Fruit fly (Drosophila melanogaster) whole organism, adult: ENCODE results near the gene SCAR.

ENCODE experiments used
- CG11617 ChIP-seq: fragments of 200-800 bp; sonication (Bioruptor generic); optimal IDR thresholded peaks from 2 replicates; lab custom pipeline; 2017; ENCODE audit warnings: mild to moderate bottlenecking, missing biosample characterization, missing genetic modification reagents, missing genetic modification characterization
- CG12768 ChIP-seq: fragments of 200-800 bp; sonication (Bioruptor generic); optimal IDR thresholded peaks from 2 replicates; lab custom pipeline; 2017; ENCODE audit warnings: missing biosample characterization, missing genetic modification characterization, mild to moderate bottlenecking, moderate library complexity, missing genetic modification reagents
- CG14711 ChIP-seq: fragments of 200-800 bp; sonication (Bioruptor generic); optimal IDR thresholded peaks from 2 replicates; lab custom pipeline; 2018; ENCODE audit warnings: missing biosample characterization, mild to moderate bottlenecking, missing genetic modification characterization, moderate library complexity
- CG1620 ChIP-seq: fragments of 200-800 bp; sonication (Bioruptor generic); optimal IDR thresholded peaks from 2 replicates; lab custom pipeline; 2016; ENCODE audit warnings: missing biosample characterization, missing genetic modification characterization
- CG33017 ChIP-seq: fragments of 200-800 bp; sonication (Bioruptor generic); optimal IDR thresholded peaks from 2 replicates; lab custom pipeline; 2018; ENCODE audit warnings: missing biosample characterization, mild to moderate bottlenecking, missing genetic modification characterization, moderate library complexity
- CG5204 ChIP-seq: fragments of 200-800 bp; sonication (Bioruptor generic); optimal IDR thresholded peaks from 2 replicates; lab custom pipeline; 2016; ENCODE audit warnings: missing biosample characterization, missing genetic modification characterization
- CG7045 ChIP-seq: fragments of 200-800 bp; sonication (Bioruptor generic); optimal IDR thresholded peaks from 2 replicates; lab custom pipeline; 2017; ENCODE audit warnings: missing biosample characterization, mild to moderate bottlenecking, missing genetic modification characterization
- CG7101 ChIP-seq: fragments of 200-800 bp; sonication (Bioruptor generic); optimal IDR thresholded peaks from 2 replicates; lab custom pipeline; 2018; ENCODE audit warnings: missing biosample characterization, mild to moderate bottlenecking, missing genetic modification characterization, moderate library complexity
- Clk ChIP-seq: fragments of 200-800 bp; sonication (Bioruptor generic); optimal IDR thresholded peaks from 2 replicates; lab custom pipeline; 2017; ENCODE audit warnings: missing biosample characterization, missing genetic modification characterization
- Crg-1 ChIP-seq: fragments of 200-800 bp; sonication (Bioruptor generic); optimal IDR thresholded peaks from 2 replicates; lab custom pipeline; 2016; ENCODE audit warnings: missing biosample characterization, missing genetic modification characterization
- Hr96 ChIP-seq: fragments of 200-800 bp; sonication (Bioruptor generic); optimal IDR thresholded peaks from 2 replicates; lab custom pipeline; 2016; ENCODE audit warnings: missing biosample characterization, missing genetic modification characterization
- Mnt ChIP-seq: fragments of 200-800 bp; sonication (Bioruptor generic); optimal IDR thresholded peaks from 2 replicates; lab custom pipeline; 2016; ENCODE audit warnings: missing biosample characterization, mild to moderate bottlenecking, missing genetic modification characterization
- bab1 ChIP-seq: fragments of 200-800 bp; sonication (Bioruptor generic); optimal IDR thresholded peaks from 3 replicates; lab custom pipeline; 2019; ENCODE audit warnings: missing biosample characterization, mild to moderate bottlenecking, missing genetic modification characterization, moderate library complexity
- cic ChIP-seq: fragments of 200-800 bp; sonication (Bioruptor generic); optimal IDR thresholded peaks from 2 replicates; lab custom pipeline; 2017; ENCODE audit warnings: missing biosample characterization, mild to moderate bottlenecking, missing genetic modification characterization, moderate library complexity
- cnc ChIP-seq, 2 experiments: fragments of >200 bp; optimal IDR thresholded peaks; 2 replicates each; lab custom pipeline; 2017
- kay ChIP-seq: fragments of 200-800 bp; sonication (Bioruptor generic); peaks from one replicate; lab custom pipeline; 2016; ENCODE audit warnings: missing biosample characterization, missing genetic modification characterization, borderline replicate concordance
- ovo ChIP-seq: fragments of 200-800 bp; sonication (Bioruptor generic); optimal IDR thresholded peaks from 2 replicates; lab custom pipeline; 2016; ENCODE audit warnings: missing biosample characterization, missing genetic modification characterization
- pad ChIP-seq: fragments of 200-800 bp; sonication (Bioruptor generic); optimal IDR thresholded peaks from 3 replicates; lab custom pipeline; 2017; ENCODE audit warnings: missing biosample characterization, missing genetic modification characterization, mild to moderate bottlenecking, moderate library complexity, missing genetic modification reagents
- tj ChIP-seq: fragments of 200-800 bp; sonication (Bioruptor generic); optimal IDR thresholded peaks from 3 replicates; lab custom pipeline; 2017; ENCODE audit warnings: missing biosample characterization, mild to moderate bottlenecking, missing genetic modification characterization, moderate library complexity
- toe ChIP-seq: fragments of 200-800 bp; sonication (Bioruptor generic); optimal IDR thresholded peaks from 2 replicates; lab custom pipeline; 2016; ENCODE audit warnings: missing biosample characterization, missing genetic modification characterization

The SCAR gene

DNA sequence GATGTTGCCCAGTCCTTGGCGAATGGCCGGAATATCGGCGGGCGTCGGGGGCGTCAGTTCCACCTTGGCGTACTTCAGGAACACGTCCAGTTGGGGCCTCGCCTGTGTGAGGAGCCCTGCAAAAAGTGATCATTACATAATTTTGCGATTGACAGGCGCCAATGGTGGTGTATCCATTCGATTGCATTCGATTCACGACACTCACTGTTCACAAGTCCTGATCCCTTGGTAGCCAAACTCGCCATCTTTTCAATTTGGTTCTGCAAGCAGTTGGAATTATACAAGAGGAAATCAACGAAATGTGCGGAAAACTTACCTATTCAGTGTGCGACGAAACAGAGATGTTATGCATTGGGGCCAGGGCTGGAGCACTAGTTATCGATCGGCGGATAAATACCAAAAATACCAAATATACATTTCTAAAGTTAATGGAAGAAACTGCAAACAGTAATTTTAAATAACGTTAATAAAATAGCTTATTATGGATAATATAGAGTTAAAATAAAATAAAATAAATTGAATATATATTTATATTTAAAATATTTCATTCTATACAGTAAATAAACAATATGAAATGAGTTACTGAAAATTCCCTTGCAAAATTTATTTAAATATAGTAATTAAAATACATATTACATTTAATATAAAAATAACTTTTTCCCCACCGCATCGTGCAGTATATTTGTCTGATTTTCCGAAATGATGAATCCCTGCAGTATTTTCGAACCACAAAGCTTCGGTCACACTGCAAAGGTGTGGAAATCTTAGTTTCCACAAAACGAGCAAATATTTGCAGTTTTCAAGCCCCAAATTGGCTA lies at the start of gene SCAR, which contains the start of gene ATPsynG:
SCAR (plus strand) TSS at position 727 of the 818 bp plus-strand sequence.
ATPsynG (minus strand) TSS at position 354 of the 818 bp plus-strand sequence.
- no peak for TF ChIP-seq CG1620
- TF ChIP-seq CG11617 (GFP tag; lab: Kevin White, UChicago), result no peak
- no peak for TF ChIP-seq Hr96 (GFP tag; lab: Kevin White, UChicago)
- TF ChIP-seq bab1 (GFP tag; lab: Kevin White, UChicago), result no peak
- TF ChIP-seq toe (GFP tag; lab: Kevin White, UChicago), result no peak
- no peak for TF ChIP-seq CG5204 (GFP tag; lab: Kevin White, UChicago)
- no peak for TF ChIP-seq Crg-1
- no peak for TF ChIP-seq CG33017 (tag; lab: Kevin White, UChicago)
- no peak for TF ChIP-seq CG12768 (GFP tag; lab: Kevin White, UChicago)

DNA sequence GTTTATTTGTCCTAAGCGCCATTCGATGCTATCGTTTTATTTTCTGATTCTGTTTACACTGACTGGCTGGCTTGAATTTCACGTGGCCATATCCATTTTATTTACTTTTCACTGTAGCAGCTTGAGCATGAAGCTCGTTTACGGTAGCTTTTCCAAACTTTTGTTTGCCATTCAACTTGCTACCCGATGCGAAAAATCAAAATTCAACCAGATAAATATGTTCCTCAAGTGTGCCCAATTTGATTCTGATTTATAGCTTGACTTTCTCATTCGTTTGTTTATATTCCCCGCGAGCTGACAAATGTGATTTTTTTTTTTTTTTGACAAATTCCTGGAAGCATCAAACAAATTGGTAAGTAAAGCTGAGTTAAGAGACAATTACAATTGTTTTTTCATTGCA lies 40.2 kb upstream of the SCAR start, which contains the start of gene CG14072:
CG14072 (plus strand) TSS at position 301 of the 400 bp plus-strand sequence.
- TF ChIP-seq CG14711 (tag; lab: Kevin White, UChicago) (no peak), CG7101 (tag; lab: Kevin White, UChicago) (no peak), CG11617 (GFP tag; lab: Kevin White, UChicago) (no peak), Clk (GFP tag; lab: Kevin White, UChicago) (no peak), bab1 (GFP tag; lab: Kevin White, UChicago) (no peak), cnc (optimal IDR thresholded peaks at IDR 0.05; lab: Kevin White, UChicago) (no peak), CG12768 (GFP tag; lab: Kevin White, UChicago) (no peak), Crg-1 (no peak), toe (GFP tag; lab: Kevin White, UChicago) (no peak), pad (GFP tag; lab: Kevin White, UChicago) (no peak), CG7045 (no peak), kay (GFP tag; lab: Kevin White, UChicago) (no peak), Hr96 (GFP tag; lab: Kevin White, UChicago) (no peak), CG1620 (no peak), cic (GFP tag; lab: Kevin White, UChicago) (no peak), CG5204 (GFP tag; lab: Kevin White, UChicago) (no peak), Mnt (no peak), ovo (no peak), CG33017 (tag; lab: Kevin White, UChicago) (no peak)

DNA sequence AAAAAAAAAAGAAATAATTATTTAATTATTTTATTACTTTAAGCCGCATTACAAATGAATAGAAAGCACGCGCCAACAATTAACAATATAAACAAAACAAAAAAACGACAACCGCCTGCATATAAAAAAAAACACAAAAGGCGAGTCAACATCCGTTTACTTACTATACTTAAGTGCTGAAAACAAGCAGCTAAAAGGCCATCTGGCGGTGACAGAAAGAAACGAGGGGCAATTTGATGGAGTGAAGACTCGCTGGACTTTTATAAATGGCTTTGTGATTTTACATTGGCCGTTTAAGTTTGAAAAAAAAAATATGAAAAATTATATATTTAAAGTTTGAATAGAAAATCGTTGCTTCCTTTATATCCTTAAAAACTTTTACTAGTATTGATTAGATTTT lies 36.4 kb upstream of the SCAR start:
- peak; percentile 25 for TF ChIP-seq kay (GFP tag; lab: Kevin White, UChicago)
- TF ChIP-seq CG5204 (GFP tag; lab: Kevin White, UChicago), result no peak

DNA sequence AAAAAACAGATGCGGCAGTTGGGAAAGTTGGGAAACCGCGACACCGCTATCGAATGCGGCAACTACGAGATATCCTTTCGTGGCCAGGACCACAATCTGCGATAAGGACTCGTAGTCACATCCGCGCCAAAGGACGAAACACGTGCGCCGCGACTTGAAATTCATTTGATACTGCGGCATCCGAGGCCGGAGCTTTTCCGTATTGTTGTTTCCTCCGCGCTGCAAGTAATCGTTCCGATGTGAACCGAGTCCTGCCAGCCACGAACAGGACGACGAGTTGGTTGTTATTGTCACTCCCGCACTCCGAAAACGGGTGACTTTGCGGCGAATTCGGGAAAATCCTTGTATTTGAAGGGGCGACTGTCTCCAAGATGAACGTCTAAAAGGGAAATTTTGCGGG lies 12.6 kb upstream of the SCAR start, which contains the start of gene dpr2:
dpr2 (minus strand) TSS at position 175 of the 400 bp plus-strand sequence.
- no peak for TF ChIP-seq toe (GFP tag; lab: Kevin White, UChicago)
- TF ChIP-seq ovo, result no peak
- TF ChIP-seq CG7101 (tag; lab: Kevin White, UChicago), result no peak
- TF ChIP-seq kay (GFP tag; lab: Kevin White, UChicago), result no peak
- no peak for TF ChIP-seq CG14711 (tag; lab: Kevin White, UChicago)
- no peak for TF ChIP-seq tj (GFP tag; lab: Kevin White, UChicago)
- TF ChIP-seq cnc (optimal IDR thresholded peaks at IDR 0.05; lab: Kevin White, UChicago), result no peak
- no peak for TF ChIP-seq CG11617 (GFP tag; lab: Kevin White, UChicago)
- TF ChIP-seq bab1 (GFP tag; lab: Kevin White, UChicago), result no peak
- no peak for TF ChIP-seq pad (GFP tag; lab: Kevin White, UChicago)
- no peak for TF ChIP-seq Crg-1
- no peak for TF ChIP-seq cic (GFP tag; lab: Kevin White, UChicago)
- TF ChIP-seq CG33017 (tag; lab: Kevin White, UChicago), result no peak
- TF ChIP-seq CG12768 (GFP tag; lab: Kevin White, UChicago), result no peak
- no peak for TF ChIP-seq CG7045
- TF ChIP-seq Clk (GFP tag; lab: Kevin White, UChicago), result no peak
- TF ChIP-seq Hr96 (GFP tag; lab: Kevin White, UChicago), result no peak
- no peak for TF ChIP-seq CG5204 (GFP tag; lab: Kevin White, UChicago)
- TF ChIP-seq Mnt, result no peak

DNA sequence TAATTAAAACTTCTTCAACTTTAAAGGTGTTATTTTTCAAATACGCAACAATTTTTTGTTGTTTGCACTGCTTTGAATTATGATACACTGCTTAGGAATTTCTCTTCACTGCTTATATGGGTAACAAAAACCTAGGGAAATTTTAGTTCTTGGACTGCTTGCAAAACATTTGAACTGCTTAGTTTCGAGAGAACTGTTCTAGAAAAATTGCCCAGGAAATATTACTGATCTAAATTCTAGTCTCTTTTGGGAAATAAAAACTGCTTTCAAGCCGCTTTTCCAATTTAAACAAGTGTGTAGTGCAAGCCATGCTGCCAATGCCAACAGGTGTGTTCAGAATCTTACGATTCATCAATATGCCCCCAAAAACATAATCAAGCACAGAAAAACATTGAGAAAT lies 12.1 kb upstream of the SCAR start:
- TF ChIP-seq tj (GFP tag; lab: Kevin White, UChicago) (no peak), CG14711 (tag; lab: Kevin White, UChicago) (no peak), CG33017 (tag; lab: Kevin White, UChicago) (no peak), kay (GFP tag; lab: Kevin White, UChicago) (no peak), cic (GFP tag; lab: Kevin White, UChicago) (no peak), pad (GFP tag; lab: Kevin White, UChicago) (peak; percentile 93), CG12768 (GFP tag; lab: Kevin White, UChicago) (no peak), Crg-1 (no peak), toe (GFP tag; lab: Kevin White, UChicago) (peak; percentile 13), Mnt (no peak), bab1 (GFP tag; lab: Kevin White, UChicago) (no peak)

DNA sequence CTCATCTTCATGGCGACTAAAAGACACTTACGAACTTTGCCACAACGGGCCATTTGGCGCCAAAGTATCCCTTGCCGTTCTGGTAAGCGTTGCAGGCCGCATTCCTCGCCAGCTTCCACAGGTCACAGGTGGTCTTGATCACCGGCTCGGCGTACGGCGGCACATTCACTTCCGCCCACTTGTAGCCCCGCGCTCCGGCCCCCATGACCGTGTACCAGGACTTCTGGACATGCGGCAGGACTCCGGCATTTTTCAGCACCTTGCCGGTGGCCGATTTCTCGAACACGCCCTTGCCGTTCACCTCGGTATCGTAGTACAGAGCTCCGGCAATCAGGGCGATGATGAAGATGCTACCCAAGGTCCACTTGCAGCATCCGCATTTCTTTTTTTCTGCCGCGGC lies 10.6 kb upstream of the SCAR start:
- no peak for TF ChIP-seq bab1 (GFP tag; lab: Kevin White, UChicago)
- no peak for TF ChIP-seq kay (GFP tag; lab: Kevin White, UChicago)
- TF ChIP-seq Crg-1, result no peak
- TF ChIP-seq Clk (GFP tag; lab: Kevin White, UChicago), result no peak
- TF ChIP-seq CG33017 (tag; lab: Kevin White, UChicago), result no peak
- TF ChIP-seq cnc (optimal IDR thresholded peaks at IDR 0.05; lab: Kevin White, UChicago), result no peak
- TF ChIP-seq CG5204 (GFP tag; lab: Kevin White, UChicago), result no peak
- TF ChIP-seq ovo, result no peak
- TF ChIP-seq CG12768 (GFP tag; lab: Kevin White, UChicago), result no peak
- TF ChIP-seq CG1620, result no peak
- no peak for TF ChIP-seq cic (GFP tag; lab: Kevin White, UChicago)
- TF ChIP-seq CG11617 (GFP tag; lab: Kevin White, UChicago), result no peak
- TF ChIP-seq toe (GFP tag; lab: Kevin White, UChicago), result no peak
